Worm (Caenorhabditis elegans) whole organism, L4 larva: ENCODE results near the gene D2045.8.

ENCODE experiments used
- ama-1 ChIP-seq: fragments of 150-350 bp; optimal IDR thresholded peaks from 2 replicates; lab custom pipeline; 2014; ENCODE audit warnings: inconsistent platforms, mixed read lengths
- skn-1 ChIP-seq: fragments of 150-350 bp; optimal IDR thresholded peaks from 2 replicates; lab custom pipeline; 2014; ENCODE audit warnings: missing biosample characterization, missing genetic modification characterization
- spr-3 ChIP-seq: fragments of 200-800 bp; sonication (Bioruptor generic); optimal IDR thresholded peaks from 2 replicates; lab custom pipeline; 2018; ENCODE audit warnings: mild to moderate bottlenecking, missing genetic modification characterization, missing compliant biosample characterization
- unc-39 ChIP-seq: sonication (generic microtip); optimal IDR thresholded peaks from 2 replicates; lab custom pipeline; 2017; ENCODE audit warnings: missing biosample characterization, missing genetic modification characterization

DNA sequence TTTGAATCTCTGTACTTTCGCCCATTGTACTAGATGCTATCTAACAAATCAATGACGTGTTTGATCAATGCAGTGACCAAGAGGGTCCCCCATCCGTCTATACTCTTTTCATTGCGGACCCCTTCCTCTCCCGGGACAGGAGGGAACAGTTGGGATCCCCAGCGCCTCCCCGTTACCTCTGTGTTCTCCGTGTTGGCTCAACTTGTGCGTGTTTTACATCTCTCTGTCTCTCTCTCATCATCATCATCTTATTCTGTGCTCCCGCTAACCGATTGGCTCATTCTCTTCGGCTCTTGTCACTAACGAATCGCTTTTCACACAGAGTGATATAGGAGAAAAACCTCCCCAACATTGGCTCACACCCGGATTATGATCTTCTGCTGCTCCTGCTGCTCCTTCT lies 38.4 kb downstream of the D2045.8 start, which contains the start of gene unc-49:
- TF ChIP-seq skn-1 (tag; lab: Kevin White, UChicago) (no peak), spr-3 (GFP tag; lab: Kevin White, UChicago) (no peak), unc-39 (no peak), ama-1 (lab: Kevin White, UChicago) (no peak)
